Worm (Caenorhabditis elegans): ENCODE results near the gene C45G9.5.
"Not testable (repeated sequence)": the region's sequence is repeated elsewhere in the genome, so short reads cannot be mapped to it uniquely, and the experiment has no call there.

The C45G9.5 gene

DNA sequence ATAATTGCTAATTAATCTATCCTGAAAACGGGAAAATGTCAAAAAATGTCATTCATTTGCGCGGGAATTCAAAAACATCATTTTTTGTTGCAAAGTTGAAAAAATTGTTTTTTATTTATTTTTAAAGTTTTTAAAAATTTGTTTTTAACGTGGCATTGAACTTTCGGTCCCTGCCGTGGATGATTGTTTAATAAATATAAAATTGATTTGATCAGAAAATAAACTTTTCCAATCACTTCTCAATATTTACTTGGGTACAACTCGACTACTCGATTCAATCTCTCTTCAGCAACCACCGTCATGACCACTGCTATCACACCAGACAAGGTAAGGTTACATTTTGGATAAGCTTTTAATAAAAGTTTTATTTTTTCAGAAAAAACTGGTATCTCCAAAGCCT lies 14.5 kb downstream of the C45G9.5 start, which contains the start of gene C45G9.4:
C45G9.4 (plus strand) TSS at position 301 of the 400 bp plus-strand sequence.
- TF ChIP-seq ztf-29, flt-1, T22C8.4 (GFP tag; IDR thresholded peaks at IDR 0.05): not testable (repeated sequence)

DNA sequence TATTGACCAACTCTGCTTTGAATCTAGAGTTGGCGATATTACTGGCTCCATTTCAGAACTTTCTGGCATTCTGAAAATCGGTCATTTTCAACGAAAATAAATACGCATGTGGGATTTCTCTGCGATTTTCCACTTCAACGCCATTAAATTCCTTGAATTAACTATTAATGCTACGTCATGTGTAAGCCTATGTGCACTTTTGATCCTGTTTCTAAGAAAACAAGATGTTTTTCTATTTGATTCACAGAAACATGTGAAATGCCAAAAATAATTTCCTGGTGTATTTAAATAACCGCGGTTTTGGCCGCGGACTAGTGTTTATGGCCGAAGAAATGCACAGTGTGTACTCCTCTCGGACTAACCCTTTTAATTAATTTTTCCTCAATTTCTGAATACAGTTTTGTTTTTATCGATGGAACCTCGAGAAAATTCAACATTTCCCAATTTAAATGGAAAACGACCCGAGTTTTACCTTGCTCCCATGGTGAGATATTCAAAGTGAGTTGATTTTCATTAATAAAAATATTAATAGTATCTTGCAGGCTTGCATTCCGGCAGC lies 20.8 kb downstream of the C45G9.5 start, which contains the start of the genes C45G9.11 and C45G9.2:
C45G9.11 (minus strand) TSS at position 51 of the 559 bp plus-strand sequence.
C45G9.2 (plus strand) TSS at position 392 of the 559 bp plus-strand sequence.
- TF ChIP-seq cog-1 (tag; optimal IDR thresholded peaks at IDR 0.05) (peak; percentile 62), med-1 (GFP tag; optimal IDR thresholded peaks at IDR 0.05; ENCODE audit: insufficient read depth) (no peak), ref-1 (GFP tag; conservative IDR thresholded peaks at IDR 0.05) (no peak), flt-1 (GFP tag; IDR thresholded peaks at IDR 0.05) (peak; percentile 61), ztf-23 (GFP tag; IDR thresholded peaks at IDR 0.05) (peak; percentile 74)

DNA sequence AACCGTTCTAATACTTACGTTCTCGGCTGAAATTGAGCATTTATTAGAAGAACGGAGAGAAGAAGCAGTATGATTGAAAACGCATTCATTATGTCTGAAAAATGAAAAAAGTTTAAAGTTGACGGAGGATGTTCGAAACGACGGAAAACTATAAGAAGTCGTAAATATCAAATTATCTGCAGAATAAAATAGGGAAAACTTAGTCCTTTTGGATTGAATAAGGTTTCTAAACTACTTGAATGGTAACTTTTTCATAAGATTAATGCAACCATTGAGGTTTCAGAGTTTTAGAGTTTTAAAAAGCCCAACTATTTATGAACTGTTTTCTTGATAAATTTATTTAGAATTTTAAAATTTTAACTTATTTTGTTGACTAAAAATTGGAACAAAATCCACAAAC lies 23.6 kb downstream of the C45G9.5 start, which contains the start of gene C45G9.12:
C45G9.12 (minus strand) TSS at position 101 of the 400 bp plus-strand sequence.
- TF ChIP-seq tab-1 (GFP tag; IDR thresholded peaks at IDR 0.05) = no peak
- no peak for TF ChIP-seq ztf-23 (GFP tag; IDR thresholded peaks at IDR 0.05)
- no peak for TF ChIP-seq cog-1 (tag; optimal IDR thresholded peaks at IDR 0.05)
- no peak for TF ChIP-seq klf-2 (GFP tag; conservative IDR thresholded peaks at IDR 0.05)
- TF ChIP-seq med-1 (GFP tag; optimal IDR thresholded peaks at IDR 0.05; ENCODE audit: insufficient read depth) = no peak
- TF ChIP-seq ref-1 (GFP tag; conservative IDR thresholded peaks at IDR 0.05) = no peak
- no peak for TF ChIP-seq flt-1 (GFP tag; IDR thresholded peaks at IDR 0.05)
- no peak for TF ChIP-seq ztf-29 (GFP tag; IDR thresholded peaks at IDR 0.05)
- TF ChIP-seq T22C8.4 (GFP tag; IDR thresholded peaks at IDR 0.05) = no peak

DNA sequence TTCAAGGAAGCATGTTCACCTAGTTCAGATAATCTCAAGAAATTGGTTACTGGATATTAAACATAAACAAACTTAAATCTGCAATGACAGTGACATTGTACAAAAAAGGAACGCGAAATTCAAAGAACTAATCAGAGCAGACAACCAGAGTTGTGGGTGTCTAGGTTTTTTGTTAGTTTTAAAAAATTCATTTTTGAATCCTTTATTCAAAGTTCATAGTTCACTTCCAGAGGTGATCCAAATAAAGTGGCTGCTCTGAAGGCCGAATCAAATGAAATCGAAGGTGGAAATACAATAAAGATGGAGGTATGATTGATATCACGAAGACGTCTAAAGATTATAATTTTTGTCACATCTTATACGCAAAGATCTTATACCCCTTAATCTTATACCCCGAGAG lies 26.5 kb downstream of the C45G9.5 start, which contains the start of gene ttbk-6:
ttbk-6 (plus strand) TSS at position 301 of the 400 bp plus-strand sequence.
- TF ChIP-seq cog-1 (tag; optimal IDR thresholded peaks at IDR 0.05) = no peak
- TF ChIP-seq tab-1 (GFP tag; IDR thresholded peaks at IDR 0.05) = no peak
- no peak for TF ChIP-seq klf-2 (GFP tag; conservative IDR thresholded peaks at IDR 0.05)
- no peak for TF ChIP-seq med-1 (GFP tag; optimal IDR thresholded peaks at IDR 0.05; ENCODE audit: insufficient read depth)
- no peak for TF ChIP-seq flt-1 (GFP tag; IDR thresholded peaks at IDR 0.05)
- TF ChIP-seq T22C8.4 (GFP tag; IDR thresholded peaks at IDR 0.05) = no peak
- no peak for TF ChIP-seq ref-1 (GFP tag; conservative IDR thresholded peaks at IDR 0.05)
- TF ChIP-seq ztf-29 (GFP tag; IDR thresholded peaks at IDR 0.05) = no peak
- TF ChIP-seq ztf-23 (GFP tag; IDR thresholded peaks at IDR 0.05) = no peak

DNA sequence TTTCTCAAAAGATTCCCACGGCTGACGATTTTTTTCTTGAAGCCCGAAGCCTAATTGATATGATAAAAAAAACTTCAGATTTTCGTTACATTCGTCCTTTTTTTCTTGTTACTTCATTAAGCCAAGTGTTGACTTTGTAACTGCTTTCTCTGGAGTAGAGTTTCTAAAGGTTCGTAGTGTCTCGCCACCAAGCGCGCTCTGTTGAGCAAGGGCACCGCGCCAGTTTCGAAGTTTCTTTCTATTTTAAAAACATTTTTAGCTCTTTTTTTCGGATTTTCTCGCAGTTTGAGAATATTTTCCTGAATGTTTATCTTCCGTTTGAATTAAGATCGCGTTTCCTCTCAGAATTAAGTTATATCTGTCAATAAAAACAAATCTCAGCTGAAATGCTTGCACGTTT lies 28.7 kb downstream of the C45G9.5 start:
- no peak for TF ChIP-seq tab-1 (GFP tag; IDR thresholded peaks at IDR 0.05)
- TF ChIP-seq ref-1 (GFP tag; conservative IDR thresholded peaks at IDR 0.05) = no peak
- TF ChIP-seq T22C8.4 (GFP tag; IDR thresholded peaks at IDR 0.05) = no peak
- no peak for TF ChIP-seq ztf-23 (GFP tag; IDR thresholded peaks at IDR 0.05)
- TF ChIP-seq cog-1 (tag; optimal IDR thresholded peaks at IDR 0.05) = no peak
- no peak for TF ChIP-seq flt-1 (GFP tag; IDR thresholded peaks at IDR 0.05)
- no peak for TF ChIP-seq ztf-29 (GFP tag; IDR thresholded peaks at IDR 0.05)
- TF ChIP-seq klf-2 (GFP tag; conservative IDR thresholded peaks at IDR 0.05) = no peak
- TF ChIP-seq med-1 (GFP tag; optimal IDR thresholded peaks at IDR 0.05; ENCODE audit: insufficient read depth) = no peak

DNA sequence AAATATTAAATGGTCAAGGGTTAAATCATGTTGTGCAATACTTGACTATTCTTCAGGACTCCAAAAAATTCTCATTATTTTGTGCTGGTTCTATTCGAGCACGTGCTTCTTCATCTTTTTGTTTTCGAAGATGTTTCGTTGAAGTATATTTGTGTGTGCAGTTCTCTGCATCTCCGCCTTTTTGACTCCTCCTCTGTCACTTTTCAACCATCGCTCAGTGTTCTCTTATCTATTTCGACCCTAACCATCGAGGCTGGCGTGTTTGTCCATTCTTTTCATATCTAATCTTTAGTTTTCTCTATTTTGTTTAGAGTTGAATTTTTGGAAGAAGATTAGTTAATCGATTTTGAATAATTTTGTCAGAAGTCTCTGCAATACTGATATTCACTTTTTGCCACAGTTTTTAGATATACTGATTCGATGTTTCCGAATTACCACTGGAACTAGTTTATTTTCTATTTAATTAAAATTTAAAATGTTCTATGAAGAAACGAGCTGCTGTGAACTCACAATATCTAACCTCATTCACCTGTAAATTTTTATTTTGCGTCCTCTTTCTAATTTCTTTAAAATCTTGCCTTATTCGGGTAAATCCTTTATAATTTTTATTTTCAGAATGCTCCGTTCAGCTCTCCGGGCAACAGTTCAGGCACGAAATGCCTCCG lies 29.4 kb downstream of the C45G9.5 start, which contains the start of gene alh-1:
alh-1 (plus strand) TSS at position 615 of the 665 bp plus-strand sequence.
- no peak for TF ChIP-seq cog-1 (tag; optimal IDR thresholded peaks at IDR 0.05)
- TF ChIP-seq tab-1 (GFP tag; IDR thresholded peaks at IDR 0.05) = no peak
- TF ChIP-seq ztf-29 (GFP tag; IDR thresholded peaks at IDR 0.05) = no peak

DNA sequence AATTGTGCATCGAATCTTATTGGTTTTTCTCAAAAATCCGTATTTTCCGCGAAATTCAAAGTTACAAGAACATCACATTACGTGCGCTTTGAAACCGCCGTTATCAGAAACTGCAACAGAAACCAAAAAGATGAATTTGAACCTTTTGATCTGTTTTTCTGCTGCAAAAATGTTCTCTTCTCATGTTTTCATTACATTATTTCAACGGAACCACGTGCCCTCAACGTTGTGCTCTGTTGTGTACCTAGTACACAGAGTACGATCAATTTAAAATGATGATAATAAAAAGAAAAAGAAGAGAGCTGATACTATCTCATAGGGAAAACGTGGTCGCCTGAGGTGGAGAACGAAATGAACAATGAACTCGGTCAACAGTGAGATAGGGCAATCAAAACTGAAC lies 30.1 kb downstream of the C45G9.5 start:
- TF ChIP-seq med-1 (GFP tag; optimal IDR thresholded peaks at IDR 0.05; ENCODE audit: insufficient read depth) (no peak), cog-1 (tag; optimal IDR thresholded peaks at IDR 0.05) (no peak), flt-1 (GFP tag; IDR thresholded peaks at IDR 0.05) (no peak), ztf-29 (GFP tag; IDR thresholded peaks at IDR 0.05) (no peak), ref-1 (GFP tag; conservative IDR thresholded peaks at IDR 0.05) (no peak), tab-1 (GFP tag; IDR thresholded peaks at IDR 0.05) (no peak), T22C8.4 (GFP tag; IDR thresholded peaks at IDR 0.05) (no peak), ztf-23 (GFP tag; IDR thresholded peaks at IDR 0.05) (no peak), klf-2 (GFP tag; conservative IDR thresholded peaks at IDR 0.05) (no peak)

DNA sequence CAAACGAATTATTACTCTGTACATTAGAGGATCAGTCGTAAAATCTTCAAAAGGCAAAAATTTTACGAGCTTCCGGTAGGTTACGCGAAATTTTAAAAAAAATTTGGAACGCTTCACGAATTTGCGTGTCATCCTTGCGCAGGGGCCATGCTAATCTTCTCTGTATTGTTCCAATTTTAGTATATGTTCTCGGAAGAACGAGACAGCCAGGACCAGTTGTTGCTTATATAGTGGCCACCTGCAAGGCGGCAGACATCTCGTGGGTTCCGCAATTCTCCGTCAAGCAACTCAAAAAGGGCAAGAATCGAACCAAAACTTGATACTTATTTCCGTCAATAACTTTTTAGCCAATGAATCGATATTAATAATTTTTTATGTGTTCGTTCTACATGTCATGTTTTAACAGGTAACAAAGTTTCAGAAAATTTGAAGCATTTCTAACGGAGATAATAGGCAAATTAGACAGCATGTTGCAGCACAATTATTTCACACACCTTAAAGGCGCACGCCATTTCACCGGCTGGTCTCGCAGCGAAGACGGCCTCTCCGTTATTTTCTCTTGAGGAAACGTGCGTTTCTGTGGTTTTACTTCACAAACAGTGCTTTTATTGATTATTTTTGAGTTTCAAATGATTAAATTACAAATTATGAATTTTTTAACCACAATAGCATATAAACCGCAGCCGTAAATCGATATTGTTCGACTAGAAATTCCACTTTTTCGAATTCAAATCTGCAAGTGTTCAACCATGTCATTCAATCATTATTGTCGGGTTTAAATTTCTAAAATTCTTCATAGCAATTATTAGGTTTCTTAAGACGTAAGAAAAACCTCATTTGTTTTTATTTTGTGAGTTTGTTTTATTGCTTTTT lies 33.0 kb downstream of the C45G9.5 start:
- TF ChIP-seq tab-1 (GFP tag; IDR thresholded peaks at IDR 0.05) = peak; percentile 85
- peak; percentile 73 for TF ChIP-seq T22C8.4 (GFP tag; IDR thresholded peaks at IDR 0.05)
- TF ChIP-seq ztf-23 (GFP tag; IDR thresholded peaks at IDR 0.05) = peak; percentile 78
- TF ChIP-seq ztf-29 (GFP tag; IDR thresholded peaks at IDR 0.05) = peak; percentile 68
- TF ChIP-seq cog-1 (tag; optimal IDR thresholded peaks at IDR 0.05) = peak; percentile 79
- peak; percentile 90 for TF ChIP-seq flt-1 (GFP tag; IDR thresholded peaks at IDR 0.05)
- TF ChIP-seq med-1 (GFP tag; optimal IDR thresholded peaks at IDR 0.05; ENCODE audit: insufficient read depth) = peak; percentile 15
- TF ChIP-seq ref-1 (GFP tag; conservative IDR thresholded peaks at IDR 0.05) = peak; percentile 62
- peak; percentile 74 for TF ChIP-seq klf-2 (GFP tag; conservative IDR thresholded peaks at IDR 0.05)

DNA sequence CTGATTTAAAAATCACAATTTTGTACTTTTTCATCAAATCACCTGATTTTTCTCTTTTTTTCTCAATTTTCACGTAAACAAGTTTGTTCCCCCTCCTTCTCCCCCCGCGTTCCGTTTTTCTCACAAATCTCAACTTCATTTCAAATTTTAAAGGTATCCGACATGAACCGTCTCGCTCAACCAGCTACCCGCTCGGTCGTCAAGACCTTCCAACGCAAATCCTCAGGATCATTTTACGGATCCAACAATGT lies 33.6 kb downstream of the C45G9.5 start, which contains the start of gene cox-6A:
cox-6A (plus strand) TSS at position 152 of the 251 bp plus-strand sequence.
- TF ChIP-seq cog-1 (tag; optimal IDR thresholded peaks at IDR 0.05) = no peak
- no peak for TF ChIP-seq ref-1 (GFP tag; conservative IDR thresholded peaks at IDR 0.05)
- no peak for TF ChIP-seq tab-1 (GFP tag; IDR thresholded peaks at IDR 0.05)
- no peak for TF ChIP-seq ztf-29 (GFP tag; IDR thresholded peaks at IDR 0.05)
